Fruit fly (Drosophila melanogaster) whole organism, embryonic: ENCODE data around the gene Prim1.

Experiments
- CG10959 ChIP-seq: fragments of 200-800 bp; sonication (Bioruptor generic); IDR thresholded peaks from 2 replicates; pipeline ENCODE4 v1.3.6; 2022; ENCODE audit warnings: missing biosample characterization, missing genetic modification characterization
- CG11696 ChIP-seq: fragments of 200-800 bp; sonication (Bioruptor generic); IDR thresholded peaks from 2 replicates; pipeline ENCODE4 v1.3.6; 2022; ENCODE audit warnings: missing biosample characterization, missing genetic modification characterization
- CG12071 ChIP-seq: fragments of 200-800 bp; sonication (Bioruptor generic); optimal IDR thresholded peaks from 3 replicates; lab custom pipeline; 2018; ENCODE audit warnings: missing biosample characterization, mild to moderate bottlenecking, missing genetic modification characterization
- CG12219 ChIP-seq: fragments of 200-800 bp; sonication (Bioruptor generic); optimal IDR thresholded peaks from 3 replicates; lab custom pipeline; 2018; ENCODE audit warnings: missing biosample characterization, mild to moderate bottlenecking, missing genetic modification characterization
- CG30403 ChIP-seq: fragments of 200-800 bp; sonication (Bioruptor generic); optimal IDR thresholded peaks from 3 replicates; lab custom pipeline; 2016; ENCODE audit warnings: missing biosample characterization, missing genetic modification characterization
- CG30431 ChIP-seq: fragments of 200-800 bp; sonication (Bioruptor generic); optimal IDR thresholded peaks from 2 replicates; lab custom pipeline; 2017; ENCODE audit warnings: missing biosample characterization, missing genetic modification characterization
- CG3065 ChIP-seq: fragments of 200-800 bp; sonication (Bioruptor generic); optimal IDR thresholded peaks from 2 replicates; lab custom pipeline; 2016; ENCODE audit warnings: missing biosample characterization, missing genetic modification characterization
- CG9797 ChIP-seq: fragments of 200-800 bp; sonication (Bioruptor generic); optimal IDR thresholded peaks from 3 replicates; lab custom pipeline; 2018; ENCODE audit warnings: missing biosample characterization, mild to moderate bottlenecking, missing genetic modification characterization
- Hsf ChIP-seq: fragments of 200-800 bp; sonication (Bioruptor generic); optimal IDR thresholded peaks from 3 replicates; lab custom pipeline; 2016; ENCODE audit warnings: missing biosample characterization, missing genetic modification characterization
- Opbp ChIP-seq: fragments of 200-800 bp; sonication (Bioruptor generic); IDR thresholded peaks from 3 replicates; pipeline ENCODE4 v1.3.6; 2022; ENCODE audit warnings: missing biosample characterization, missing genetic modification characterization; ENCODE audit not compliant: partially characterized antibody
- croc ChIP-seq: fragments of 200-800 bp; sonication (Bioruptor generic); conservative IDR thresholded peaks from 3 replicates; pipeline ENCODE4 v1.3.6; 2022; ENCODE audit warnings: missing biosample characterization, missing genetic modification characterization
- usp ChIP-seq: fragments of >200 bp; optimal IDR thresholded peaks from 2 replicates; lab custom pipeline; 2017; ENCODE audit warnings: missing biosample characterization, missing genetic modification characterization
- z ChIP-seq: fragments of 200-800 bp; sonication (Bioruptor generic); IDR thresholded peaks from 3 replicates; pipeline ENCODE4 v1.3.6; 2022; ENCODE audit warnings: missing biosample characterization, missing genetic modification characterization

- TF ChIP-seq CG12219 (no peak), CG10959 (GFP tag; lab: Robert Waterston, UW) (no peak), CG3065 (GFP tag; lab: Kevin White, UChicago) (no peak), CG30431 (GFP tag; lab: Kevin White, UChicago) (no peak), Opbp (GFP tag; lab: Robert Waterston, UW) (no peak), z (GFP tag; lab: Robert Waterston, UW) (0 out of 3 replicates have a peak, but pooled peaks have one; percentile 28), CG9797 (GFP tag; lab: Kevin White, UChicago) (no peak), CG12071 (GFP tag; lab: Kevin White, UChicago) (peak; percentile 64), croc (GFP tag; lab: Robert Waterston, UW) (no peak), Hsf (GFP tag; lab: Kevin White, UChicago) (no peak), CG11696 (GFP tag; lab: Robert Waterston, UW) (no peak), CG30403 (no peak), usp (GFP tag; lab: Kevin White, UChicago) (no peak)
Measured at dm6 chr3L:8347346-8347745, 7.2 kb downstream of the Prim1 start.
